Worm (Caenorhabditis elegans) whole organism, L4/young adult: ENCODE measurements around the gene srd-44.

Experiments used
- W03F9.2 ChIP-seq: fragments of 150-350 bp; optimal IDR thresholded peaks from 2 replicates; lab custom pipeline; 2014; ENCODE audit warnings: missing biosample characterization, missing genetic modification characterization
- dao-5 ChIP-seq: sonication (generic microtip); optimal IDR thresholded peaks from 2 replicates; lab custom pipeline; 2016; ENCODE audit warnings: missing genotype, missing genetic modification characterization, moderate library complexity, missing compliant biosample characterization
- him-1 ChIP-seq: sonication (generic microtip); optimal IDR thresholded peaks from 2 replicates; lab custom pipeline; 2016; ENCODE audit warnings: missing genotype, missing genetic modification reagents, missing genetic modification characterization, missing compliant biosample characterization

Gene srd-44

ce11 chrX:12317560-12317959 lies 20.7 kb upstream of the srd-44 start:
- TF ChIP-seq him-1 (tag; lab: Kevin White, UChicago) = no peak
- TF ChIP-seq dao-5 (tag; lab: Kevin White, UChicago) = no peak
- no peak for TF ChIP-seq W03F9.2 (tag; lab: Kevin White, UChicago)

- TF ChIP-seq dao-5 (tag; lab: Kevin White, UChicago) (no peak), him-1 (tag; lab: Kevin White, UChicago) (no peak), W03F9.2 (tag; lab: Kevin White, UChicago) (no peak)
These were observed 17.5 kb upstream of the srd-44 start, which contains the start of gene ceh-40 for ce11 chrX:12320737-12321136. TSS of gene ceh-40 (minus strand) at chrX:12320777.

DNA sequence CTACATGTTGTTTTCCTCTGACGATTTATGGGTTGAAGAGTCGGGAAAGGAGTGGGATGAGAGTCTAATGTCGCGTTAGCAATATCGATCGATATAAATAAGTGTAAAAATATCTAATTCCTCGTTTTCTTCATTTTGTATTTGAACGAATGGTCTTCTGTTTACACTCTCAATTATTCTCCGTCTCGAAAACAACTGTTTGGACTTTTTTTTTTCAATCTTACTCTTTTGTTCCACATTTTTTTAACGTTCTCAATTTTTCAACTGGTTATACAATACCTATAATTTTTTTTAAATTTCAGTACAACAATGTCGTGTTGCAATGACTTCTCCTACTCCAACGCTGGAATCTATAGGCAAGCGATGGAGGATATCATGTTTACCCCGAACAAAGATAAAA lies 16.9 kb upstream of the srd-44 start, which contains the start of gene F17A2.13:
F17A2.13 (plus strand) TSS at position 301 of the 400 bp plus-strand sequence.
- no peak for TF ChIP-seq W03F9.2 (tag; lab: Kevin White, UChicago)
- TF ChIP-seq dao-5 (tag; lab: Kevin White, UChicago) = no peak
- no peak for TF ChIP-seq him-1 (tag; lab: Kevin White, UChicago)

DNA sequence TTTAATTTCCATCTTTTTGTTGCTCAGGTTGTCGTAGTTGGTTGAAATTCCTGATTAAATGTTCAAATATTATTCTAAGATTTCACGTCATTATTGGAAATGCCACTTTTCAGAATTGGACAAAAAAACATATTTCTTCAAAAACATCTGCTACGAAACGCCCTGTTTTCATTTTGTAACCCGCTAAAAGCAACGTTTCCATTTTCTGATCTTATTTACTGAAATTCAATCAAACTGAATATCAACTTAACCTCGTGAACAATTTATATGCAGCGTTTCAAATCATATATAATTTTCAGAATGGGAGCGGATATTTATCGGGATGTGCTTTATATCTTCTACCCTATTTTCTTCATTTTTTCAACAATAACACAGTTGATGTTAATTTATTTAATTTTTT lies 14.8 kb upstream of the srd-44 start, which contains the start of gene srd-40:
srd-40 (plus strand) TSS at position 301 of the 400 bp plus-strand sequence.
- TF ChIP-seq him-1 (tag; lab: Kevin White, UChicago) (no peak), W03F9.2 (tag; lab: Kevin White, UChicago) (no peak), dao-5 (tag; lab: Kevin White, UChicago) (no peak)

ce11 chrX:12326424-12326823 lies 11.8 kb upstream of the srd-44 start, which contains the start of gene srd-41:
TSS of gene srd-41 (plus strand) at chrX:12326724.
- TF ChIP-seq him-1 (tag; lab: Kevin White, UChicago) (no peak), W03F9.2 (tag; lab: Kevin White, UChicago) (no peak), dao-5 (tag; lab: Kevin White, UChicago) (no peak)

DNA sequence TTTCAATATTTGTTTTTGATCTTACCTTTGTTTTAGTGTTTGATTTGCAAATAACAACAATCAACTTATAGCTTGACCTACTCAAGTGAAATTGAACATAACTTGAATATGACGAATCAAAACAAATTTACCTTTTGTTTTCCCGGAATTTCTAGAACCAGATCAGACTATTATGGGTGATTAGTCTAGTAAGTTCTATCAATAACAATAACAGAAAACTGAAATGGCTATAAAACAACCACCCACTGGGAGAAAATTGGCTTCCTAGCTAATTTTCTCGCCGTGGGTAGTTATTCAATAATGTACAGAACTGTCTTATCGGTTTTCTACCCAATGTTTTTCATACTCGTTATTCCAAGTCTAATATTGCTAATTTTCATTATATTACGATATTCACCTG lies 9.6 kb upstream of the srd-44 start, which contains the start of gene srd-45:
srd-45 (plus strand) TSS at position 301 of the 400 bp plus-strand sequence.
- TF ChIP-seq W03F9.2 (tag; lab: Kevin White, UChicago) = no peak
- no peak for TF ChIP-seq dao-5 (tag; lab: Kevin White, UChicago)
- TF ChIP-seq him-1 (tag; lab: Kevin White, UChicago) = no peak

DNA sequence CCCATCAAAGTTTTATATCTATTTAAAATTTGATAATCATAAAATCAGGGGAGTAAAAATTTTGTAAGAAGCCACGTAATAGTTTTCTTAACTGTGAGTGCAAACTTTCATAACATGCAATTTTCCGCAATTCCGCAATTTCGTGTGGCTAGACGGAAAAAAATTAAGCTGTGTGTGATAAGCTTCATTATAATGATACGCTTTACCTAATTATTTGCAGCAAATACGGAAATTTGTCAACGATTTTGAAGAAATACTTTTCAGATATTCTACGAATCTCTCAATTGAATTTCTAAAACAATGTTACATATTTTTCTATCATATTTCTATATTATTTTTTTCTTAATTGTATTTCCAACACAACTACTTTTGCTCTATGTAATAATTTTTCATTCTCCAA lies 6.4 kb upstream of the srd-44 start, which contains the start of gene srd-46:
srd-46 (plus strand) TSS at position 301 of the 400 bp plus-strand sequence.
- TF ChIP-seq W03F9.2 (tag; lab: Kevin White, UChicago) (no peak), dao-5 (tag; lab: Kevin White, UChicago) (no peak), him-1 (tag; lab: Kevin White, UChicago) (no peak)

DNA sequence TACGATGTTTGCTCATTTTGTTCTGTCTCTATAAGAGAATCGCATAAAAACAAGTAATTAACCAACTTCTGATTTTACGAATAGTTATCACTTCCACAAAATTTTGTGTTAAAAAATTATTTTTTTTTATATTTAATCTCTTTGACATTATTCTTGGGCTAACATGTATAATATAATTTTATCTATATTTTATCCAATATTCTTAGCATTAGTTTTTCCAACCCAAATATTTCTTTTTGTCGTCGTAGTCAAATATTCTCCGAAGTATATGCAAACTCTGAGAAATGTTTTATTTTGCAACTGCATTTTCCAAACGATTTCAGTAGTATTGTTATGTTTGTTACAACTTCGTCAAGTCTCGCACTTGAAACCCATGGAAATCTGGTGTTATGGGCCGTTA lies 4.8 kb upstream of the srd-44 start, which contains the start of gene srd-47:
srd-47 (plus strand) TSS at position 164 of the 400 bp plus-strand sequence.
- TF ChIP-seq him-1 (tag; lab: Kevin White, UChicago) (no peak), W03F9.2 (tag; lab: Kevin White, UChicago) (no peak), dao-5 (tag; lab: Kevin White, UChicago) (no peak)

ce11 chrX:12335808-12336207 lies 2.4 kb upstream of the srd-44 start, which contains the start of gene srd-48:
TSS of gene srd-48 (plus strand) at chrX:12336108.
- TF ChIP-seq him-1 (tag; lab: Kevin White, UChicago) (no peak), dao-5 (tag; lab: Kevin White, UChicago) (no peak), W03F9.2 (tag; lab: Kevin White, UChicago) (no peak)

DNA sequence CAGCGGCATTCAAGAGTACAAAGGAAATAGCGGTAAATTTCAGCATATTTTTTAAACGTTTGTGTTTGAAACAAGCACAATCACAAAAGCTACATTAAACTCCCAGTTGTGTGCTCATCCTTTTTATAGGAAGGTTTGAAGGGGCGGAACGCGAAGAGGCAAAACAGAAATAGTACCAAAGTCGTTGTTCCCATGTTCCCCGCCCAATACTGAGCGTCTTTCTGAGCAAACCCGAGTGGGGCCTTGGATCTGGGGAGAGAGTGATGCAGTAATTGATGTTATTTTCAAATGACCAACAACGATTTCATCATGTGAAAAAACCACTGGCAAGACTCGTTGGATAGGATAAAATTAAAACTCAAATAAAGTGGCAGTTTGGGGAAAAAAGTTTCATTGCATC lies 3.1 kb downstream of the srd-44 start, which contains the start of gene zig-2:
zig-2 (minus strand) TSS at position 101 of the 400 bp plus-strand sequence.
- TF ChIP-seq W03F9.2 (tag; lab: Kevin White, UChicago) (no peak), dao-5 (tag; lab: Kevin White, UChicago) (no peak), him-1 (tag; lab: Kevin White, UChicago) (no peak)

- TF ChIP-seq him-1 (tag; lab: Kevin White, UChicago) = no peak
- no peak for TF ChIP-seq dao-5 (tag; lab: Kevin White, UChicago)
- TF ChIP-seq W03F9.2 (tag; lab: Kevin White, UChicago) = no peak
These were observed 5.0 kb downstream of the srd-44 start, which contains the start of the genes nspc-9 and nspc-10 for ce11 chrX:12343279-12343678. TSS of gene nspc-9 (minus strand) at chrX:12343379. TSS of gene nspc-10 (plus strand) at chrX:12343609.

DNA sequence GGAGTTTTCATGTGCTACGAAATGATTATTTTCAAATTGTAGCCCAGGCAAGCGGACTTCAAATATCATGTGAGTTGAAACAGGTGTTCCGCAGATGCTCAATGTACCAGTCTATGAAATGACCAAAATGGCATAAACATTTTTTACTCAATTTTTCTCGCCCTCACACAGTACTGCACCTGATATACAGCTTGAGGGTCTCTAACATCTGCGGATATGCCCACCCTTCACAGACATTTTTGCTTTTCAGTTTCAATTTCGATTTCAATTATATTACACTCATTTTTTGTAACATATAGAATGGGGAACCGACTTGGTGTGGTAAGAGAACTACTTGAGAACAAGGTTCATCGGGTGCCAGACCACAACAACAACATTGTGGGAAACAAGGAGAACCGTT lies 8.5 kb downstream of the srd-44 start, which contains the start of gene F42F12.11:
F42F12.11 (plus strand) TSS at position 301 of the 400 bp plus-strand sequence.
- no peak for TF ChIP-seq him-1 (tag; lab: Kevin White, UChicago)
- TF ChIP-seq W03F9.2 (tag; lab: Kevin White, UChicago) = no peak
- TF ChIP-seq dao-5 (tag; lab: Kevin White, UChicago) = no peak

DNA sequence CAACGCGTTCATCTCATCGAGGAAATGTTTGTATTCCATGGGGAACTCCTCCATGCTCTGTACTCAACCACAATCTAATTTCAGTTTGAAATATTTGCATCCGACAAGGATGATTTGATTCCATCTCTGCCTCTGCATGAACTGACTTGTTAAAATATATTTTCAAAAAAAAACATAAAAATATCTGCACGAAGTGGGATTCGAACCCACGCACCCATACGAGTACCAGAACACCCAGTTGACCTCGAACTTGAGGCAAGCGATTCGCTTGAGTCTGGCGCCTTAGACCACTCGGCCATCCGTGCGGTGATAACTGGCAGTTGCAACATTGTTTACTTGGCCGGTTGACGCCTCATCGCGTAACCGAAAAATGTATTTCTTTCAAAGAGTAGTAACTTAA lies 9.6 kb downstream of the srd-44 start:
- TF ChIP-seq dao-5 (tag; lab: Kevin White, UChicago) (peak; percentile 51), W03F9.2 (tag; lab: Kevin White, UChicago) (peak; percentile 28), him-1 (tag; lab: Kevin White, UChicago) (no peak)
